Worm (Caenorhabditis elegans) whole organism, L4 larva: Measurements from ENCODE around the gene Y77E11A.23.

Experiments
- aha-1 ChIP-seq: fragments of 150-350 bp; peaks from one replicate; lab custom pipeline; 2014; ENCODE audit warnings: missing biosample characterization, missing genetic modification characterization
- ama-1 ChIP-seq: fragments of 150-350 bp; optimal IDR thresholded peaks from 2 replicates; lab custom pipeline; 2014; ENCODE audit warnings: inconsistent platforms, mixed read lengths
- ceh-82 ChIP-seq: sonication (generic microtip); optimal IDR thresholded peaks from 2 replicates; lab custom pipeline; 2017; ENCODE audit warnings: missing biosample characterization, missing genetic modification characterization
- ces-1 ChIP-seq: fragments of 150-350 bp; sonication (generic microtip); optimal IDR thresholded peaks from 4 replicates; lab custom pipeline; 2014; ENCODE audit warnings: missing biosample characterization, missing genetic modification reagents, missing genetic modification characterization
- daf-12 ChIP-seq: fragments of 150-350 bp; optimal IDR thresholded peaks from 2 replicates; lab custom pipeline; 2014; ENCODE audit warnings: missing biosample characterization, missing genetic modification reagents, missing genetic modification characterization
- jun-1 ChIP-seq: fragments of 150-350 bp; optimal IDR thresholded peaks from 2 replicates; lab custom pipeline; 2014; ENCODE audit warnings: missing biosample characterization, missing genetic modification reagents, missing genetic modification characterization
- lin-38 ChIP-seq: fragments of 200-800 bp; sonication (Bioruptor generic); IDR thresholded peaks from 2 replicates; pipeline ENCODE4 v1.3.6; 2022; ENCODE audit warnings: missing genetic modification reagents, missing genetic modification characterization, missing compliant biosample characterization
- nhr-102 ChIP-seq: sonication (generic microtip); optimal IDR thresholded peaks from 2 replicates; lab custom pipeline; 2016; ENCODE audit warnings: mild to moderate bottlenecking, missing genetic modification characterization, moderate library complexity, missing compliant biosample characterization
- nhr-237 ChIP-seq: sonication (generic microtip); optimal IDR thresholded peaks from 2 replicates; lab custom pipeline; 2017; ENCODE audit warnings: missing biosample characterization, missing genetic modification characterization
- nhr-48 ChIP-seq: sonication (generic microtip); optimal IDR thresholded peaks from 2 replicates; lab custom pipeline; 2016; ENCODE audit warnings: mild to moderate bottlenecking, missing genetic modification characterization, missing compliant biosample characterization
- pha-4 ChIP-seq, 2 experiments: fragments of 150-350 bp in 1 of 2; fragments of 200-800 bp in 1 of 2; sonication (Bioruptor generic) in 1 of 2; IDR thresholded peaks in 1 of 2; optimal IDR thresholded peaks in 1 of 2; 2 replicates each; pipeline versions ENCODE4 v1.3.6 to Lab custom; 2014 to 2022; ENCODE audit warnings: missing genetic modification characterization in 2 of 2, missing genetic modification reagents in 2 of 2, missing biosample characterization in 1 of 2, missing compliant biosample characterization in 1 of 2
- snpc-4 ChIP-seq: fragments of 150-350 bp; optimal IDR thresholded peaks from 2 replicates; lab custom pipeline; 2014; ENCODE audit warnings: missing biosample characterization, missing genetic modification characterization
- unc-39 ChIP-seq: sonication (generic microtip); optimal IDR thresholded peaks from 2 replicates; lab custom pipeline; 2017; ENCODE audit warnings: missing biosample characterization, missing genetic modification characterization
- zag-1 ChIP-seq: fragments of 150-350 bp; optimal IDR thresholded peaks from 2 replicates; lab custom pipeline; 2014; ENCODE audit warnings: missing biosample characterization, missing genetic modification characterization

ce11 chrIV:1381596-1382274 lies 48.4 kb downstream of the Y77E11A.23 start:
- TF ChIP-seq ces-1 (GFP tag; lab: Kevin White, UChicago), result no peak
- TF ChIP-seq ceh-82 (tag; lab: Kevin White, UChicago), result no peak
- no peak for TF ChIP-seq nhr-48 (tag; lab: Kevin White, UChicago)
- TF ChIP-seq ama-1 (lab: Kevin White, UChicago), result no peak
- no peak for TF ChIP-seq daf-12 (tag; lab: Kevin White, UChicago)
- no peak for TF ChIP-seq nhr-102 (tag; lab: Kevin White, UChicago)
- 0 out of 2 replicates have a peak, but pooled peaks have one; percentile 21 for TF ChIP-seq lin-38
- no peak for TF ChIP-seq aha-1
- TF ChIP-seq pha-4 (GFP tag; IDR thresholded peaks at IDR 0.05; lab: Robert Waterston, UW), result no peak
- TF ChIP-seq pha-4 (tag; optimal IDR thresholded peaks at IDR 0.05; lab: Kevin White, UChicago), result no peak
- TF ChIP-seq snpc-4, result no peak
- no peak for TF ChIP-seq zag-1
- TF ChIP-seq unc-39 (tag; lab: Kevin White, UChicago), result no peak
- TF ChIP-seq nhr-237 (tag; lab: Kevin White, UChicago), result no peak
- no peak for TF ChIP-seq jun-1 (tag; lab: Kevin White, UChicago)
